Fruit fly (Drosophila melanogaster) whole organism, embryonic: ENCODE results near the gene CG5070.

Experiments used
- Ada2b ChIP-seq: fragments of 200-800 bp; sonication (Bioruptor generic); IDR thresholded peaks from 2 replicates; pipeline ENCODE4 v1.3.6; 2022; ENCODE audit warnings: missing biosample characterization, missing genetic modification characterization
- CG10209 ChIP-seq: fragments of 200-800 bp; sonication (Bioruptor generic); optimal IDR thresholded peaks from 3 replicates; lab custom pipeline; 2017; ENCODE audit warnings: missing biosample characterization, mild to moderate bottlenecking, missing genetic modification characterization, missing genetic modification reagents
- CG10431 ChIP-seq: fragments of 200-800 bp; sonication (Bioruptor generic); optimal IDR thresholded peaks from 3 replicates; lab custom pipeline; 2018; ENCODE audit warnings: missing biosample characterization, mild to moderate bottlenecking, missing genetic modification characterization
- CG11398 ChIP-seq: fragments of 200-800 bp; sonication (Bioruptor generic); optimal IDR thresholded peaks from 2 replicates; lab custom pipeline; 2016; ENCODE audit warnings: missing biosample characterization, missing genetic modification characterization
- CG11504 ChIP-seq: fragments of 200-800 bp; sonication (Bioruptor generic); optimal IDR thresholded peaks from 3 replicates; lab custom pipeline; 2019; ENCODE audit warnings: missing biosample characterization, mild to moderate bottlenecking, missing genetic modification characterization, moderate library complexity
- CG11695 ChIP-seq: fragments of 200-800 bp; sonication (Bioruptor generic); IDR thresholded peaks from 3 replicates; pipeline ENCODE4 v1.3.6; 2022; ENCODE audit warnings: missing biosample characterization, missing genetic modification characterization
- CG12104 ChIP-seq: fragments of 200-800 bp; sonication (Bioruptor generic); optimal IDR thresholded peaks from 3 replicates; lab custom pipeline; 2016; ENCODE audit warnings: missing biosample characterization, missing genetic modification characterization
- CG1233 ChIP-seq: fragments of 200-800 bp; sonication (Bioruptor generic); optimal IDR thresholded peaks from 4 replicates; lab custom pipeline; 2018; ENCODE audit warnings: missing biosample characterization, mild to moderate bottlenecking, missing genetic modification characterization
- CG13624 ChIP-seq: fragments of 200-800 bp; sonication (Bioruptor generic); optimal IDR thresholded peaks from 2 replicates; lab custom pipeline; 2016; ENCODE audit warnings: missing biosample characterization, missing genetic modification characterization
- CG18599 ChIP-seq: fragments of 200-800 bp; sonication (Bioruptor generic); optimal IDR thresholded peaks from 3 replicates; lab custom pipeline; 2017; ENCODE audit warnings: missing biosample characterization, missing genetic modification characterization, mild to moderate bottlenecking, moderate library complexity, missing genetic modification reagents
- CG2712 ChIP-seq: fragments of 200-800 bp; optimal IDR thresholded peaks from 3 replicates; lab custom pipeline; 2019; ENCODE audit warnings: missing biosample characterization, mild to moderate bottlenecking, missing genetic modification characterization, moderate library complexity
- CG31441 ChIP-seq: fragments of 200-800 bp; sonication (Bioruptor generic); IDR thresholded peaks from 2 replicates; pipeline ENCODE4 v1.3.6; 2022; ENCODE audit warnings: missing biosample characterization, missing genetic modification characterization
- CG34224 ChIP-seq: fragments of 200-800 bp; sonication (Bioruptor generic); IDR thresholded peaks from 3 replicates; pipeline ENCODE4 v1.3.6; 2022; ENCODE audit warnings: missing biosample characterization, missing genetic modification characterization; ENCODE audit not compliant: partially characterized antibody
- CG4617 ChIP-seq: fragments of 200-800 bp; sonication (Bioruptor generic); optimal IDR thresholded peaks from 3 replicates; lab custom pipeline; 2016; ENCODE audit warnings: missing biosample characterization, missing genetic modification characterization, borderline replicate concordance
- CG7556 ChIP-seq: fragments of 200-800 bp; sonication (Bioruptor generic); optimal IDR thresholded peaks from 2 replicates; lab custom pipeline; 2017; ENCODE audit warnings: missing biosample characterization, mild to moderate bottlenecking, missing genetic modification characterization
- CG8924 ChIP-seq: fragments of 200-800 bp; optimal IDR thresholded peaks from 3 replicates; lab custom pipeline; 2019; ENCODE audit warnings: missing biosample characterization, mild to moderate bottlenecking, missing genetic modification characterization, moderate library complexity
- CG9727 ChIP-seq: fragments of 200-800 bp; sonication (Bioruptor generic); optimal IDR thresholded peaks from 3 replicates; lab custom pipeline; 2017; ENCODE audit warnings: missing biosample characterization, mild to moderate bottlenecking, missing genetic modification characterization
- CkIIα-i1 ChIP-seq: fragments of 200-800 bp; sonication (Bioruptor generic); IDR thresholded peaks from 2 replicates; pipeline ENCODE4 v1.3.6; 2022; ENCODE audit warnings: missing biosample characterization, missing genetic modification characterization
- CrebB ChIP-seq: fragments of 200-800 bp; sonication (Bioruptor generic); optimal IDR thresholded peaks from 3 replicates; lab custom pipeline; 2018; ENCODE audit warnings: missing biosample characterization, mild to moderate bottlenecking, missing genetic modification characterization
- E2f1 ChIP-seq: fragments of 200-800 bp; sonication (Bioruptor generic); IDR thresholded peaks from 2 replicates; pipeline ENCODE4 v1.3.6; 2022; ENCODE audit warnings: missing biosample characterization, missing genetic modification characterization
- Fer3 ChIP-seq: fragments of 200-800 bp; sonication (Bioruptor generic); optimal IDR thresholded peaks from 2 replicates; lab custom pipeline; 2018; ENCODE audit warnings: missing biosample characterization, mild to moderate bottlenecking, missing genetic modification characterization, moderate library complexity
- Mrtf ChIP-seq: fragments of 200-800 bp; sonication (Bioruptor generic); IDR thresholded peaks from 3 replicates; pipeline ENCODE4 v1.3.6; 2022; ENCODE audit warnings: missing biosample characterization, missing genetic modification characterization
- NFAT ChIP-seq: fragments of 200-800 bp; sonication (Bioruptor generic); IDR thresholded peaks from 2 replicates; pipeline ENCODE4 v1.3.6; 2022; ENCODE audit warnings: missing biosample characterization, missing genetic modification characterization
- PHDP ChIP-seq: fragments of 200-800 bp; sonication (Bioruptor generic); optimal IDR thresholded peaks from 3 replicates; lab custom pipeline; 2018; ENCODE audit warnings: missing biosample characterization, mild to moderate bottlenecking, missing genetic modification characterization, moderate library complexity
- Ravus ChIP-seq: fragments of 200-800 bp; sonication (Bioruptor generic); IDR thresholded peaks from 2 replicates; pipeline ENCODE4 v1.3.6; 2022; ENCODE audit warnings: missing biosample characterization, missing genetic modification characterization
- Sin3A ChIP-seq: fragments of >200 bp; optimal IDR thresholded peaks from 2 replicates; lab custom pipeline; 2018
- Ssrp ChIP-seq: fragments of 200-800 bp; sonication (Bioruptor generic); optimal IDR thresholded peaks from 2 replicates; lab custom pipeline; 2018; ENCODE audit warnings: missing biosample characterization, mild to moderate bottlenecking, missing genetic modification characterization, moderate library complexity
- Vsx1 ChIP-seq: fragments of 200-800 bp; sonication (Bioruptor generic); optimal IDR thresholded peaks from 2 replicates; lab custom pipeline; 2017; ENCODE audit warnings: missing biosample characterization, mild to moderate bottlenecking, missing genetic modification characterization, missing genetic modification reagents
- bsh ChIP-seq, 2 experiments: fragments of 200-800 bp; sonication (Bioruptor generic); optimal IDR thresholded peaks; 2 replicates each; lab custom pipeline; 2017 to 2018; ENCODE audit warnings: mild to moderate bottlenecking in 2 of 2, missing biosample characterization in 2 of 2, missing genetic modification characterization in 2 of 2, moderate library complexity in 1 of 2
- caup ChIP-seq: fragments of 200-800 bp; sonication (Bioruptor generic); optimal IDR thresholded peaks from 3 replicates; lab custom pipeline; 2017; ENCODE audit warnings: missing biosample characterization, mild to moderate bottlenecking, missing genetic modification characterization, moderate library complexity; ENCODE audit not compliant: severe bottlenecking
- dmrt99B ChIP-seq: fragments of 200-800 bp; sonication (Bioruptor generic); optimal IDR thresholded peaks from 2 replicates; lab custom pipeline; 2018; ENCODE audit warnings: missing biosample characterization, mild to moderate bottlenecking, missing genetic modification characterization, moderate library complexity
- ems ChIP-seq: fragments of 200-800 bp; sonication (Bioruptor generic); optimal IDR thresholded peaks from 3 replicates; lab custom pipeline; 2016; ENCODE audit warnings: missing biosample characterization, missing genetic modification characterization
- en ChIP-seq: fragments of 200-800 bp; sonication (Bioruptor generic); optimal IDR thresholded peaks from 2 replicates; lab custom pipeline; 2016; ENCODE audit warnings: missing biosample characterization, missing genetic modification characterization
- her ChIP-seq: fragments of 200-800 bp; sonication (Bioruptor generic); optimal IDR thresholded peaks from 2 replicates; lab custom pipeline; 2016; ENCODE audit warnings: missing biosample characterization, missing genetic modification characterization
- ind ChIP-seq: fragments of 200-800 bp; sonication (Bioruptor generic); optimal IDR thresholded peaks from 3 replicates; lab custom pipeline; 2016; ENCODE audit warnings: missing biosample characterization, missing genetic modification characterization
- jing ChIP-seq: fragments of 200-800 bp; sonication (Bioruptor generic); optimal IDR thresholded peaks from 2 replicates; lab custom pipeline; 2018; ENCODE audit warnings: missing biosample characterization, mild to moderate bottlenecking, missing genetic modification characterization
- lov ChIP-seq, 2 experiments: fragments of 200-800 bp in 1 of 2; fragments of >200 bp in 1 of 2; sonication (Bioruptor generic) in 1 of 2; IDR thresholded peaks in 1 of 2; optimal IDR thresholded peaks in 1 of 2; 2 replicates in 1 of 2; 3 replicates in 1 of 2; pipeline versions ENCODE4 v1.3.6 to Lab custom; 2017 to 2022; ENCODE audit warnings: missing biosample characterization in 1 of 2, missing genetic modification characterization in 1 of 2
- nerfin-2 ChIP-seq: fragments of 200-800 bp; sonication (Bioruptor generic); IDR thresholded peaks from 2 replicates; pipeline ENCODE4 v1.3.6; 2022; ENCODE audit warnings: missing biosample characterization, missing genetic modification characterization; ENCODE audit not compliant: partially characterized antibody
- onecut ChIP-seq: fragments of 200-800 bp; sonication (Bioruptor generic); IDR thresholded peaks from 2 replicates; pipeline ENCODE4 v1.3.6; 2022; ENCODE audit warnings: missing biosample characterization, missing genetic modification characterization
- pita ChIP-seq: fragments of 200-800 bp; sonication (Bioruptor generic); optimal IDR thresholded peaks from 2 replicates; lab custom pipeline; 2017; ENCODE audit warnings: missing biosample characterization, mild to moderate bottlenecking, missing genetic modification characterization
- sc ChIP-seq, 3 experiments: fragments of >200 bp in 2 of 3; fragments of 200-800 bp in 1 of 3; sonication (Bioruptor generic) in 1 of 3; optimal IDR thresholded peaks; 2 replicates in 2 of 3; 3 replicates in 1 of 3; lab custom pipeline; 2017; ENCODE audit warnings: mild to moderate bottlenecking in 1 of 3, missing biosample characterization in 1 of 3, missing genetic modification characterization in 1 of 3, missing genetic modification reagents in 1 of 3
- sens ChIP-seq: fragments of 200-800 bp; sonication (Bioruptor generic); peaks from one replicate; lab custom pipeline; 2016; ENCODE audit warnings: missing biosample characterization, missing genetic modification characterization
- slp2 ChIP-seq: fragments of 200-800 bp; sonication (Bioruptor generic); optimal IDR thresholded peaks from 2 replicates; lab custom pipeline; 2016; ENCODE audit warnings: missing biosample characterization, missing genetic modification characterization
- so ChIP-seq: fragments of 200-800 bp; sonication (Bioruptor generic); IDR thresholded peaks from 3 replicates; pipeline ENCODE4 v1.3.6; 2022; ENCODE audit warnings: missing biosample characterization, missing genetic modification characterization
- sug ChIP-seq: fragments of 200-800 bp; optimal IDR thresholded peaks from 2 replicates; lab custom pipeline; 2019; ENCODE audit warnings: missing biosample characterization, mild to moderate bottlenecking, missing genetic modification characterization, moderate library complexity
- tap ChIP-seq: fragments of 200-800 bp; optimal IDR thresholded peaks from 3 replicates; lab custom pipeline; 2019; ENCODE audit warnings: missing biosample characterization, mild to moderate bottlenecking, missing genetic modification characterization, moderate library complexity
- tll ChIP-seq, 2 experiments: fragments of 200-800 bp in 1 of 2; fragments of >200 bp in 1 of 2; sonication (Bioruptor generic) in 1 of 2; optimal IDR thresholded peaks; 2 replicates each; lab custom pipeline; 2017 to 2019; ENCODE audit warnings: missing biosample characterization in 2 of 2, missing genetic modification characterization in 2 of 2, mild to moderate bottlenecking in 1 of 2, moderate library complexity in 1 of 2
- vfl ChIP-seq: fragments of 200-800 bp; sonication (Bioruptor generic); optimal IDR thresholded peaks from 2 replicates; lab custom pipeline; 2016; ENCODE audit warnings: missing biosample characterization, missing genetic modification characterization
- wek ChIP-seq: fragments of 200-800 bp; sonication (Bioruptor generic); optimal IDR thresholded peaks from 3 replicates; lab custom pipeline; 2018; ENCODE audit warnings: missing biosample characterization, mild to moderate bottlenecking, missing genetic modification characterization, moderate library complexity
- yki ChIP-seq: fragments of >200 bp; optimal IDR thresholded peaks from 3 replicates; lab custom pipeline; 2018

The CG5070 gene

DNA sequence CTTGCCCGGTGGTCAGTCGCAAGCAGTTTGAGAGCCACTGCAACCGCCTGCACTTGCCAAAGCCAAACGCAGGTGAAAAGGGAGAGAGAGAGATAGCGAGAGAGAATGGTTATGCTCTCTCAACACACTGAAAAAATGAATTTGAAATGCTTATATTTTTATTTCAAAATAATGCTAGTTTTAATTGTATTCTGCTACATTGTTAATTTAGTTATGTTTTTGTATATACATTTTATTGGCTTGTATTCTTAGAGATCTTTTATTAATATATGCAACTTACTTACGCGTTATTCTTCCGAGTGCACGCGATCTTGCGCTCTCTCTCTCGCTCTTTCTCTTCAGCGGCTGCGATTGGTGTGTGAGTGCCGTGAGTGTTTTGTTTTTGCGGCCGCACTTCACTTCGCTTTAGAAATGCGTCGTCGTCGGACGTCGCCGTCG lies 24.4 kb upstream of the CG5070 start (continued):
- TF ChIP-seq CG11398 (GFP tag; lab: Kevin White, UChicago) (peak; percentile 33), CG12104 (GFP tag; lab: Kevin White, UChicago) (peak; percentile 94), jing (GFP tag; lab: Kevin White, UChicago) (no peak), PHDP (tag; lab: Kevin White, UChicago) (no peak), dmrt99B (peak; percentile 99), CG31441 (GFP tag; lab: Robert Waterston, UW) (peak; percentile 94), CG11695 (GFP tag; lab: Robert Waterston, UW) (peak; percentile 99), pita (no peak), Sin3A (lab: Kevin White, UChicago) (no peak), slp2 (GFP tag; lab: Kevin White, UChicago) (peak; percentile 87), CG10431 (no peak), lov (optimal IDR thresholded peaks at IDR 0.05; lab: Kevin White, UChicago) (no peak), lov (GFP tag; IDR thresholded peaks at IDR 0.05; lab: Robert Waterston, UW) (peak; percentile 98), Ada2b (GFP tag; lab: Robert Waterston, UW) (peak; percentile 99), Fer3 (tag; lab: Kevin White, UChicago) (peak; percentile 96), yki (lab: Kevin White, UChicago) (peak; percentile 89), CG18599 (GFP tag; lab: Kevin White, UChicago) (peak; percentile 98), CG11504 (peak; percentile 97), E2f1 (GFP tag; lab: Robert Waterston, UW) (peak; percentile 99), tap (tag; lab: Kevin White, UChicago) (peak; percentile 99), sug (tag; lab: Kevin White, UChicago) (peak; percentile 82), CG34224 (no peak), her (peak; percentile 47), vfl (GFP tag; lab: Kevin White, UChicago) (no peak), onecut (GFP tag; lab: Robert Waterston, UW) (peak; percentile 96), CG1233 (peak; percentile 96), so (GFP tag; lab: Robert Waterston, UW) (peak; percentile 97), nerfin-2 (no peak), CG8924 (peak; percentile 96), bsh (GFP tag; optimal IDR thresholded peaks at IDR 0.05; lab: Kevin White, UChicago) (no peak), CG2712 (tag; lab: Kevin White, UChicago) (peak; percentile 99), Ssrp (tag; lab: Kevin White, UChicago) (no peak), ind (GFP tag; lab: Kevin White, UChicago) (peak; percentile 96), Mrtf (GFP tag; lab: Robert Waterston, UW) (peak; percentile 98), CkIIα-i1 (GFP tag; lab: Robert Waterston, UW) (peak; percentile 82), ems (GFP tag; lab: Kevin White, UChicago) (peak; percentile 92), wek (GFP tag; lab: Kevin White, UChicago) (no peak), sens (GFP tag; lab: Kevin White, UChicago) (peak; percentile 99), CG10209 (GFP tag; lab: Kevin White, UChicago) (peak; percentile 98), CG4617 (GFP tag; lab: Kevin White, UChicago) (peak; percentile 79), sc (optimal IDR thresholded peaks at IDR 0.05; lab: Kevin White, UChicago) (no peak), sc (GFP tag; optimal IDR thresholded peaks at IDR 0.05; lab: Kevin White, UChicago) (no peak), CrebB (tag; lab: Kevin White, UChicago) (no peak), Ravus (GFP tag; lab: Robert Waterston, UW) (peak; percentile 96), Vsx1 (GFP tag; lab: Kevin White, UChicago) (peak; percentile 40), CG13624 (GFP tag; lab: Kevin White, UChicago) (peak; percentile 97), caup (GFP tag; lab: Kevin White, UChicago) (peak; percentile 96), NFAT (GFP tag; lab: Robert Waterston, UW) (peak; percentile 96), tll (GFP tag; optimal IDR thresholded peaks at IDR 0.05; lab: Kevin White, UChicago) (peak in 1 of 2 experiments; percentile 66), CG7556 (GFP tag; lab: Kevin White, UChicago) (no peak), CG9727 (peak; percentile 99), en (peak; percentile 77)
